Worm (Caenorhabditis elegans): Measurements from ENCODE around the gene ndub-6.

DNA sequence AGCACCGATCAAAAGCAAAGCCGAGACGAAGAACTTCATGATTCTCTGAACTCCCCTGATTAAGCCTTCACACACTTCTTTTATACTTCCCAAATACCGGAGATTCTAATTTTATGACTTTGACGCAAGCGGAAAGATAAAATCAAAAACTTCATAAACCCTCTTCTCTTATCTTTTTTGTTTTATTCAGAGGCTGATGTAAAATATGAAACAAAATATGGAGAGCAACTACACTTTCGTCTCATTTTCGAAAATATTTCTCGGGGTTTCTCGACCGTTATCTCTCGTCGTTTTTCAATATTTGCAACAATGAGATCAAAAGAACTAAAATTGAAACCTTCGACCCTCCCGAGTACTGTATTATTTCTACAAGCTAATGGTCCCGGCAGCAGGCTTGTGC lies 29.1 kb upstream of the ndub-6 start, which contains the start of gene lys-4:
- TF ChIP-seq klf-2 (GFP tag; conservative IDR thresholded peaks at IDR 0.05) (no peak), cog-1 (tag; optimal IDR thresholded peaks at IDR 0.05) (no peak), tab-1 (GFP tag; IDR thresholded peaks at IDR 0.05) (no peak), flt-1 (GFP tag; IDR thresholded peaks at IDR 0.05) (no peak), T22C8.4 (GFP tag; IDR thresholded peaks at IDR 0.05) (no peak), med-1 (GFP tag; optimal IDR thresholded peaks at IDR 0.05; ENCODE audit: insufficient read depth) (no peak), ref-1 (GFP tag; conservative IDR thresholded peaks at IDR 0.05) (no peak), ztf-29 (GFP tag; IDR thresholded peaks at IDR 0.05) (no peak)
